Worm (Caenorhabditis elegans) whole organism, late embryonic: ENCODE results near the gene ins-11.

Source experiments
- F13H6.1 ChIP-seq: sonication (generic microtip); optimal IDR thresholded peaks from 2 replicates; lab custom pipeline; 2016; ENCODE audit warnings: missing genetic modification characterization, missing compliant biosample characterization
- K02D7.2 ChIP-seq: sonication (generic microtip); optimal IDR thresholded peaks from 2 replicates; lab custom pipeline; 2017; ENCODE audit warnings: mild to moderate bottlenecking, missing genetic modification characterization, missing compliant biosample characterization
- K09A11.1 ChIP-seq: sonication (generic microtip); optimal IDR thresholded peaks from 2 replicates; lab custom pipeline; 2017; ENCODE audit warnings: antibody characterized with exemption, mild to moderate bottlenecking, missing genetic modification characterization, missing compliant biosample characterization; ENCODE audit not compliant: insufficient read depth
- T23F11.4 ChIP-seq: fragments of 200-800 bp; sonication (Bioruptor generic); optimal IDR thresholded peaks from 2 replicates; lab custom pipeline; 2018; ENCODE audit warnings: mild to moderate bottlenecking, missing genetic modification characterization, missing compliant biosample characterization
- Y22D7AL.16 ChIP-seq: sonication (generic microtip); optimal IDR thresholded peaks from 2 replicates; lab custom pipeline; 2016; ENCODE audit warnings: missing genetic modification characterization, missing compliant biosample characterization
- ahr-1 ChIP-seq: sonication (generic microtip); optimal IDR thresholded peaks from 2 replicates; lab custom pipeline; 2016; ENCODE audit warnings: missing genetic modification characterization, missing compliant biosample characterization
- ama-1 ChIP-seq: fragments of 150-350 bp; optimal IDR thresholded peaks from 2 replicates; lab custom pipeline; 2014
- ceh-14 ChIP-seq: sonication (generic microtip); optimal IDR thresholded peaks from 2 replicates; lab custom pipeline; 2016; ENCODE audit warnings: missing genotype, missing genetic modification characterization, missing compliant biosample characterization
- ceh-2 ChIP-seq: sonication (generic microtip); optimal IDR thresholded peaks from 2 replicates; lab custom pipeline; 2016; ENCODE audit warnings: missing genotype, missing genetic modification characterization, missing compliant biosample characterization
- ceh-34 ChIP-seq: sonication (generic microtip); optimal IDR thresholded peaks from 2 replicates; lab custom pipeline; 2016; ENCODE audit warnings: mild to moderate bottlenecking, missing genetic modification characterization, missing compliant biosample characterization
- ceh-9 ChIP-seq: sonication (generic microtip); optimal IDR thresholded peaks from 2 replicates; lab custom pipeline; 2016; ENCODE audit warnings: mild to moderate bottlenecking, missing genetic modification characterization, inconsistent platforms, missing compliant biosample characterization
- dve-1 ChIP-seq: sonication (generic microtip); optimal IDR thresholded peaks from 2 replicates; lab custom pipeline; 2017; ENCODE audit warnings: antibody characterized with exemption, mild to moderate bottlenecking, missing genetic modification characterization, missing compliant biosample characterization
- elt-2 ChIP-seq: sonication (generic microtip); optimal IDR thresholded peaks from 2 replicates; lab custom pipeline; 2016; ENCODE audit warnings: missing genetic modification reagents, missing genetic modification characterization, missing compliant biosample characterization
- elt-4 ChIP-seq: sonication (generic microtip); optimal IDR thresholded peaks from 2 replicates; lab custom pipeline; 2016; ENCODE audit warnings: missing genetic modification characterization, missing compliant biosample characterization
- hlh-6 ChIP-seq: sonication (generic microtip); optimal IDR thresholded peaks from 2 replicates; lab custom pipeline; 2016; ENCODE audit warnings: missing genotype, missing genetic modification characterization, missing compliant biosample characterization
- lin-11 ChIP-seq: fragments of 200-800 bp; sonication (Bioruptor generic); optimal IDR thresholded peaks from 2 replicates; lab custom pipeline; 2018; ENCODE audit warnings: mild to moderate bottlenecking, missing genetic modification characterization, missing compliant biosample characterization
- madf-2 ChIP-seq: sonication (generic microtip); optimal IDR thresholded peaks from 2 replicates; lab custom pipeline; 2017; ENCODE audit warnings: missing genetic modification characterization, missing compliant biosample characterization
- mec-3 ChIP-seq: sonication (generic microtip); optimal IDR thresholded peaks from 2 replicates; lab custom pipeline; 2016; ENCODE audit warnings: borderline replicate concordance, missing genetic modification characterization, missing compliant biosample characterization
- nfya-1 ChIP-seq: sonication (generic microtip); optimal IDR thresholded peaks from 2 replicates; lab custom pipeline; 2017; ENCODE audit warnings: missing genetic modification characterization, mild to moderate bottlenecking, missing compliant biosample characterization, antibody characterized with exemption, moderate library complexity
- nhr-232 ChIP-seq: sonication (generic microtip); optimal IDR thresholded peaks from 2 replicates; lab custom pipeline; 2016; ENCODE audit warnings: missing genetic modification characterization, missing compliant biosample characterization
- odd-2 ChIP-seq: sonication (generic microtip); optimal IDR thresholded peaks from 2 replicates; lab custom pipeline; 2017; ENCODE audit warnings: antibody characterized with exemption, mild to moderate bottlenecking, missing genetic modification characterization, missing compliant biosample characterization
- pag-3 ChIP-seq: sonication (generic microtip); optimal IDR thresholded peaks from 2 replicates; lab custom pipeline; 2016; ENCODE audit warnings: missing compliant biosample characterization, missing genetic modification characterization, borderline replicate concordance
- pat-9 ChIP-seq: fragments of 200-800 bp; sonication (Bioruptor generic); optimal IDR thresholded peaks from 2 replicates; lab custom pipeline; 2018; ENCODE audit warnings: mild to moderate bottlenecking, missing genetic modification characterization, moderate library complexity, missing compliant biosample characterization
- pha-4 ChIP-seq: fragments of 150-350 bp; optimal IDR thresholded peaks from 2 replicates; lab custom pipeline; 2018; ENCODE audit warnings: missing biosample characterization, missing genetic modification reagents, missing genetic modification characterization
- pqm-1 ChIP-seq: sonication (generic microtip); optimal IDR thresholded peaks from 2 replicates; lab custom pipeline; 2016; ENCODE audit warnings: missing genetic modification characterization, missing compliant biosample characterization
- pros-1 ChIP-seq: fragments of 150-350 bp; optimal IDR thresholded peaks from 2 replicates; lab custom pipeline; 2014; ENCODE audit warnings: missing biosample characterization, missing genetic modification reagents, missing genetic modification characterization
- rnt-1 ChIP-seq: sonication (generic microtip); optimal IDR thresholded peaks from 2 replicates; lab custom pipeline; 2016; ENCODE audit warnings: missing genetic modification characterization, missing compliant biosample characterization
- sdc-2 ChIP-seq: sonication (generic microtip); optimal IDR thresholded peaks from 2 replicates; lab custom pipeline; 2016; ENCODE audit warnings: missing genotype, missing genetic modification characterization, missing compliant biosample characterization
- sox-4 ChIP-seq: sonication (generic microtip); optimal IDR thresholded peaks from 2 replicates; lab custom pipeline; 2017; ENCODE audit warnings: mild to moderate bottlenecking, missing genetic modification characterization, inconsistent platforms, missing compliant biosample characterization
- syd-9 ChIP-seq: sonication (generic microtip); optimal IDR thresholded peaks from 2 replicates; lab custom pipeline; 2016; ENCODE audit warnings: mild to moderate bottlenecking, missing genetic modification characterization, moderate library complexity, missing compliant biosample characterization
- tbx-7 ChIP-seq: sonication (generic microtip); optimal IDR thresholded peaks from 2 replicates; lab custom pipeline; 2016; ENCODE audit warnings: missing genotype, missing genetic modification characterization, missing compliant biosample characterization
- unc-3 ChIP-seq, 2 experiments: fragments of 200-800 bp in 1 of 2; sonication (Bioruptor generic) in 1 of 2; sonication (generic microtip) in 1 of 2; conservative IDR thresholded peaks in 1 of 2; optimal IDR thresholded peaks in 1 of 2; 2 replicates each; pipeline versions ENCODE4 v1.3.6 to Lab custom; 2016 to 2022; ENCODE audit warnings: missing compliant biosample characterization in 2 of 2, missing genetic modification characterization in 2 of 2, missing genetic modification reagents in 1 of 2
- unc-55 ChIP-seq: sonication (generic microtip); optimal IDR thresholded peaks from 2 replicates; lab custom pipeline; 2017; ENCODE audit warnings: missing biosample characterization, missing genetic modification reagents, missing genetic modification characterization
- zip-5 ChIP-seq: sonication (generic microtip); optimal IDR thresholded peaks from 2 replicates; lab custom pipeline; 2016; ENCODE audit warnings: missing genetic modification characterization, missing compliant biosample characterization
- ztf-16 ChIP-seq: sonication (generic microtip); optimal IDR thresholded peaks from 2 replicates; lab custom pipeline; 2017; ENCODE audit warnings: missing genetic modification characterization, missing compliant biosample characterization

ins-11 gene

DNA sequence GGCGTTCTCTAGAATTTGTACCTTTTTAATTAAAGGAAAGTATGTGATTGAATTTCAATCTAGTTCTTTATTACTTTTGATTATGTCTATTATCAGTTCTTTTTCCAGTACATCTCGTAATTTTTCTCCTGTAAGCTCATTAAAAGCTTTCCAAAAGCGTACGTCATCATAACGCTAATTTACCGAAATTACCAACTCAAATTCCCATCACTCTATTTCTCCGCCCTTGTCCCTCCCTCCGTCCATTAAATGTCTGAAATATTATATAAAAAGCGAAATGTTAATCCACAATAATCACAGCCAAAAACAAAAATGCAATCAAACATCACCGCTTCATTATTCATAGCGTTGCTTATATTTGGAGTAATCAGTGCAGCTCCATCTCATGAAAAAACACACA, 2.2 kb upstream of the ins-11 start, which contains the start of gene ins-12:
ins-12 (plus strand) TSS at position 301 of the 400 bp plus-strand sequence.
- TF ChIP-seq pat-9 (tag; lab: Kevin White, UChicago) (no peak), elt-2 (tag; lab: Kevin White, UChicago) (no peak), F13H6.1 (tag; lab: Kevin White, UChicago) (no peak), dve-1 (tag; lab: Kevin White, UChicago) (no peak), nfya-1 (tag; lab: Kevin White, UChicago) (no peak), zip-5 (tag; lab: Kevin White, UChicago) (no peak), pha-4 (tag; lab: Kevin White, UChicago) (no peak), Y22D7AL.16 (tag; lab: Kevin White, UChicago) (no peak), madf-2 (tag; lab: Kevin White, UChicago) (no peak)
- TF ChIP-seq, all 69 proteins: peak for 0

DNA sequence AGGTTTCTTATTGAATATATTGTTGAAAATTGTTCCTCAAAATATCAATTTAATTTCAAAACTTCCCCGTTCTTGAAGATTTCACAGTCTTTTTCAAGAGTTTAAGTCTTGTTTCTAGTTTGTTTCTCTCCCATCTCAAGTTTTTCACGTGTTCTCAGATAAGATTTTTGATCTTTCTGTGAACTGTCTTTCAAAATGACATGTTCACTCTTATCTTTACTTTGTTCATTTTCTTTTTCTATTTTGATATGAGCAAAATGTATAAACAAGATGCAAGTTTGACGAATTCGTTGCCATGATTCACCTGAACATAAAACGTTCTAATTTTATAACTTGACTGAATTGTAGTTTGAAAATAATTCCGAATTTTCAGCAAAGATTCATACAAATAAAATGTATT, 1.7 kb upstream of the ins-11 start:
- TF ChIP-seq dve-1 (tag; lab: Kevin White, UChicago) (no peak), ahr-1 (no peak), ceh-9 (tag; lab: Kevin White, UChicago) (no peak), lin-11 (no peak), sdc-2 (tag; lab: Kevin White, UChicago) (no peak), ztf-16 (no peak)

DNA sequence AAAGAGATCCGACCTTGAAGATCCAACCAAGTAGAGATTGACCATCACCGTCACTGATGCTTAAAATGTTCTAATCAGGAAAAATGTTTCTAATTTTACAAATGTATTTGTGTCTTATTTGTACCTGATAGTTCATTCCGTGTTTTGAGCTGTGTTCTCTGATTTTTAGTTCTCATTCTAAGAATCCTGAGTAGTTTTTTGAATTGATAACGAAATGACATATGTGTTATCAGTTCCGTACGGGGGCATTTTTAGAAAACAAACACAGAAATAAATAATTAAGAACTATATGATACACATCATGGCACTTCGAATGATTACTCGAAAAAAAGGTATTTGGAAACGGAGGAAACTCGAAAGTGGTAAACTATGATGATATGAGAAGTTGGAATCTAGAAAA, 1.0 kb upstream of the ins-11 start:
- TF ChIP-seq pros-1 (tag; lab: Kevin White, UChicago) (no peak), ceh-14 (tag; lab: Kevin White, UChicago) (no peak), odd-2 (tag; lab: Kevin White, UChicago) (no peak), ama-1 (lab: Kevin White, UChicago) (no peak), syd-9 (no peak), nhr-232 (tag; lab: Kevin White, UChicago) (no peak)
- TF ChIP-seq, all 69 proteins: peak for 0

DNA sequence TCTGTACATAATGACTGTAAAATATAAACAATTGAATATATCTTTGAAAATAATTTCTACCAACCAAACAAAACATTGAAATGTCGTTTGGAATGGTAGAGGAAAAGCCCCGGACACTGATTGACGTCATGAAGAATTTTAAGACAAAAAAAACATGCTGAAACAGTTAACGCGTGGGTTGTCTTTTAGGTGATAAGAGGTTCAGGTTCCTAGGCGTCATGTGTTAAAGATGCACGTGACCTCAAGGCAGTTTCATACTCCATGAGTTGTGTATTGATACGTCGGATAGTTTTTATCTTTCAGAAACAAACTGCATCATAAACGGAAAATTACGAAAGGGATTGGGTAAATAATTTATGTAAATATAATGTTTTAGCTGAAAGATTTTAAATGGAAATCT, 603 bp downstream of the ins-11 start:
- TF ChIP-seq ceh-2 (tag; lab: Kevin White, UChicago) (no peak), elt-2 (tag; lab: Kevin White, UChicago) (peak; percentile 31), unc-3 (GFP tag; conservative IDR thresholded peaks at IDR 0.05; lab: Robert Waterston, UW) (no peak), unc-3 (tag; optimal IDR thresholded peaks at IDR 0.05; lab: Kevin White, UChicago) (no peak)

DNA sequence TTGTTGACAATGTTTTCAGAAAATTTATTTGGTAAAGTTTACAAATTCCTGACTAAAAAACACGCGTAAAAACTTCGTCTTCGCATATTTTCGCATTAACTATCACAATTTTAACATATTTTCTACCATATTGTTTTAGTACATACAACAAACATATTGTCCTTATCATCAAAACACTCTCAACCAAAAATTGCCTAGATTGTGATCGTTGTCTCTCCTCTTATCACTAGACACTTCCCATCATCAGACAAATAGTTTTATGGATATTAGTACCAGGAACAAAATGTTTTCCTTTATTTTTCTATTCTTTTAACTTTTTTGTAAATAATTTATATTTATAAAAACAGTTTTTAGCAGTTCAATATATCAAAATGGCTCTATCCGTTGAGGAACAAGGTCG, 4.9 kb downstream of the ins-11 start, which contains the start of gene C17C3.3:
C17C3.3 (plus strand) TSS at position 346 of the 400 bp plus-strand sequence.
- TF ChIP-seq rnt-1 (tag; lab: Kevin White, UChicago), result no peak
- TF ChIP-seq elt-2 (tag; lab: Kevin White, UChicago), result peak; percentile 88
- TF ChIP-seq K09A11.1, result no peak

DNA sequence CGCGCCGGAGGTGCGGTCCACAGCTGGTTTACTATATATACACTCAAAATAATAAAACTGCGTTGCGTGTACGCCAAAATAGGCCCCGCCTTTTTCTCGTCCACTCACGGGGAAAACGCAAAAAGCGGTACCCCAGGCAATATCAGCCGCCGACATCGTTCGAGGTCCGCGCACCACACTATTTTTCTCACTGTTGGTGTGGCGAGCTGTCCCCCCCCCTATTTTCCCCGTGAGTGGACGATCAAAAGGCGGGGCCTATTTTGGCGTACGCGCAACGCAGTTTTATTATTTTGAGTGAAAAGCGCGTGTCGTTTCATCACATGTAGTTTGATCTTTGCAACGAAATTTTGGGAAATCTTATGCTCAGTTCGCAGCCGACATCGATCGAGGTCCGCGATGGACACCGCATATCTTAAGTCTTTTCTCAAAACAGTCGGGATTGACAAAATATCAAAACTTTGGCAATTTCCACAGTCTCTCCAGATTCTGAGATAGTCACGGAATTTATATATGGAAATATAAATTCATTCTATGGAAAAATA, 8.6 kb downstream of the ins-11 start:
- TF ChIP-seq pag-3 (tag; lab: Kevin White, UChicago), result no peak
- TF ChIP-seq K09A11.1, result no peak
- no peak for TF ChIP-seq ceh-14 (tag; lab: Kevin White, UChicago)
- no peak for TF ChIP-seq sdc-2 (tag; lab: Kevin White, UChicago)
- TF ChIP-seq ceh-34 (tag; lab: Kevin White, UChicago), result no peak
- TF ChIP-seq tbx-7 (tag; lab: Kevin White, UChicago), result no peak
- no peak for TF ChIP-seq hlh-6 (tag; lab: Kevin White, UChicago)
- TF ChIP-seq T23F11.4 (GFP tag; lab: Kevin White, UChicago), result no peak
- TF ChIP-seq mec-3 (tag; lab: Kevin White, UChicago), result no peak
- no peak for TF ChIP-seq K02D7.2
- TF ChIP-seq sox-4 (tag; lab: Kevin White, UChicago), result no peak
- no peak for TF ChIP-seq ceh-2 (tag; lab: Kevin White, UChicago)
- no peak for TF ChIP-seq pqm-1 (tag; lab: Kevin White, UChicago)
- TF ChIP-seq elt-4 (tag; lab: Kevin White, UChicago), result no peak
- no peak for TF ChIP-seq unc-55 (GFP tag; lab: Kevin White, UChicago)
- no peak for TF ChIP-seq lin-11
- no peak for TF ChIP-seq rnt-1 (tag; lab: Kevin White, UChicago)
- TF ChIP-seq, all 69 proteins: peak for 0
